3 fruit fly cellular contexts compared by ENCODE assay signal in the genomic region with DNA sequence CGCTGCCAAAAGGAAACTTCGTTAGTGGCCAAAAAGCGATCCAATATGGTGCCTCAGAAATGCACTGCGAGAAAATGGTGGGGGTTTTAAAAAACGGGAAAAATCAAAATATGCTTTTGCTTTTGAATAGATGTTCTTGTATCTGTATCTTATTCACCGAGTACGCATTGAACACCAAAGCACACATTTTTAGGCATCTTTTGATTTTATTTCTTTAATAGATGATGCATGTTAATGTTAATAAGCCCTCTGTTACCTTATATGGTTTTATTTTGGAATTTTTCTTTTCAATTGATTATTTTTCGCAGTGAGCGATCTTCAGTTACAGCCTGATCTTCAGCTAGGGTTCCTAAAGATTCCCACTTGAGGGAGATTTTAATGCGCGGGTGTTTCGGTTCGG.
TF ChIP-seq lines count a peak whose summit lies in the region.

No protein-coding gene starts in this region.

- no peak for TF ChIP-seq CTCF in whole organism, embryonic (GFP tag; optimal IDR thresholded peaks at IDR 0.05; lab: Kevin White, UChicago)

TF ChIP-seq in whole organism, embryonic, 481 proteins besides CTCF, POLR2A, EP300 and RAD21:
- TF ChIP-seq Drgx (GFP tag; IDR thresholded peaks at IDR 0.05; lab: Robert Waterston, UW) (peak; percentile 70), org-1 (GFP tag; optimal IDR thresholded peaks at IDR 0.05; lab: Kevin White, UChicago) (no peak)

TF ChIP-seq in whole organism, prepupa, 60 proteins besides CTCF, POLR2A, EP300 and RAD21:
- TF ChIP-seq Hr4 (GFP tag; optimal IDR thresholded peaks at IDR 0.05; lab: Kevin White, UChicago), result peak; percentile 83
- peak; percentile 66 for TF ChIP-seq CG32006 (GFP tag; optimal IDR thresholded peaks at IDR 0.05; lab: Kevin White, UChicago)
- TF ChIP-seq Sox14 (GFP tag; optimal IDR thresholded peaks at IDR 0.05; lab: Kevin White, UChicago), result peak; percentile 3
- peak; percentile 29 for TF ChIP-seq pdm3 (GFP tag; optimal IDR thresholded peaks at IDR 0.05; lab: Kevin White, UChicago)
- TF ChIP-seq OdsH (GFP tag; optimal IDR thresholded peaks at IDR 0.05; lab: Kevin White, UChicago), result peak; percentile 25
- peak; percentile 43 for TF ChIP-seq CG3919 (GFP tag; optimal IDR thresholded peaks at IDR 0.05; lab: Kevin White, UChicago)
- peak; percentile 46 for TF ChIP-seq CG10631 (GFP tag; optimal IDR thresholded peaks at IDR 0.05; lab: Kevin White, UChicago)
- TF ChIP-seq salr (GFP tag; optimal IDR thresholded peaks at IDR 0.05; lab: Kevin White, UChicago), result peak in 1 of 2 experiments; percentile 7
- no peak for TF ChIP-seq Ets96B (tag; optimal IDR thresholded peaks at IDR 0.05; lab: Kevin White, UChicago)
- no peak for TF ChIP-seq CG11762 (GFP tag; optimal IDR thresholded peaks at IDR 0.05; lab: Kevin White, UChicago; ENCODE audit: insufficient read depth)
- TF ChIP-seq eg (GFP tag; IDR thresholded peaks at IDR 0.05; lab: Robert Waterston, UW), result peak; percentile 56; the same call in 1 of the 3 replicates
- peak; percentile 57; the same call in 1 of the 2 replicates for TF ChIP-seq CG15336 (GFP tag; IDR thresholded peaks at IDR 0.05; lab: Robert Waterston, UW)
- peak; percentile 48 for TF ChIP-seq CG4318 (GFP tag; optimal IDR thresholded peaks at IDR 0.05; lab: Kevin White, UChicago)
- peak; percentile 10 for TF ChIP-seq CG3032 (tag; optimal IDR thresholded peaks at IDR 0.05; lab: Kevin White, UChicago)
- peak; percentile 82 for TF ChIP-seq Eip78C (GFP tag; lab: Kevin White, UChicago)
- peak; percentile 56 for TF ChIP-seq Gug (GFP tag; IDR thresholded peaks at IDR 0.05; lab: Robert Waterston, UW)
- peak; percentile 6 for TF ChIP-seq CG10669 (GFP tag; optimal IDR thresholded peaks at IDR 0.05; lab: Kevin White, UChicago)
- TF ChIP-seq CG11294 (GFP tag; IDR thresholded peaks at IDR 0.05; lab: Robert Waterston, UW), result no peak; the same call in 1 of the 2 replicates
- peak; percentile 16 for TF ChIP-seq dac (GFP tag; optimal IDR thresholded peaks at IDR 0.05; lab: Kevin White, UChicago)
- TF ChIP-seq achi (GFP tag; optimal IDR thresholded peaks at IDR 0.05; lab: Kevin White, UChicago), result peak; percentile 45
- no peak for TF ChIP-seq acj6 (GFP tag; optimal IDR thresholded peaks at IDR 0.05; lab: Kevin White, UChicago)
- TF ChIP-seq CG6808 (GFP tag; optimal IDR thresholded peaks at IDR 0.05; lab: Kevin White, UChicago), result no peak
- TF ChIP-seq topi (GFP tag; optimal IDR thresholded peaks at IDR 0.05; lab: Kevin White, UChicago), result no peak
- TF ChIP-seq net (GFP tag; optimal IDR thresholded peaks at IDR 0.05; lab: Kevin White, UChicago), result peak; percentile 49
- TF ChIP-seq CG34406 (GFP tag; optimal IDR thresholded peaks at IDR 0.05; lab: Kevin White, UChicago), result no peak
- TF ChIP-seq CG6163 (GFP tag; IDR thresholded peaks at IDR 0.05; lab: Robert Waterston, UW), result peak; percentile 34; the same call in 1 of the 3 replicates
- TF ChIP-seq CG6276 (GFP tag; optimal IDR thresholded peaks at IDR 0.05; lab: Kevin White, UChicago), result peak; percentile 80
- TF ChIP-seq svp (GFP tag; lab: Kevin White, UChicago), result peak; percentile 36
- no peak for TF ChIP-seq fd59A (GFP tag; optimal IDR thresholded peaks at IDR 0.05; lab: Kevin White, UChicago)
- peak; percentile 64; the same call in 1 of the 3 replicates for TF ChIP-seq CG8119 (GFP tag; IDR thresholded peaks at IDR 0.05; lab: Robert Waterston, UW)
TF ChIP-seq in whole organism, prepupa: peak in this region for 22.

TF ChIP-seq in whole organism, pupa, 21 proteins besides CTCF, POLR2A, EP300 and RAD21:
- peak; percentile 80 for TF ChIP-seq CG14655 (GFP tag; optimal IDR thresholded peaks at IDR 0.05; lab: Kevin White, UChicago)
- no peak for TF ChIP-seq gl (tag; optimal IDR thresholded peaks at IDR 0.05; lab: Kevin White, UChicago)
- TF ChIP-seq CG8159 (tag; optimal IDR thresholded peaks at IDR 0.05; lab: Kevin White, UChicago), result peak; percentile 18
- peak; percentile 75; the same call in 1 of the 2 replicates for TF ChIP-seq CG32121 (GFP tag; IDR thresholded peaks at IDR 0.05; lab: Robert Waterston, UW)
- no peak for TF ChIP-seq CG13204 (GFP tag; optimal IDR thresholded peaks at IDR 0.05; lab: Kevin White, UChicago)
- no peak for TF ChIP-seq CG34367 (tag; optimal IDR thresholded peaks at IDR 0.05; lab: Kevin White, UChicago)
- TF ChIP-seq Pif1A (GFP tag; optimal IDR thresholded peaks at IDR 0.05; lab: Kevin White, UChicago), result peak; percentile 32
- TF ChIP-seq Ets98B (GFP tag; IDR thresholded peaks at IDR 0.05; lab: Robert Waterston, UW), result peak; percentile 56
- peak; percentile 63 for TF ChIP-seq CG4496 (GFP tag; IDR thresholded peaks at IDR 0.05; lab: Robert Waterston, UW)
- TF ChIP-seq CG12605 (GFP tag; IDR thresholded peaks at IDR 0.05; lab: Robert Waterston, UW), result 0 out of 2 replicates have a peak, but pooled peaks have one; percentile 22
- no peak for TF ChIP-seq D1 (tag; optimal IDR thresholded peaks at IDR 0.05; lab: Kevin White, UChicago)
- peak; percentile 70 for TF ChIP-seq CG8301 (tag; optimal IDR thresholded peaks at IDR 0.05; lab: Kevin White, UChicago)
- TF ChIP-seq fd96Ca (GFP tag; IDR thresholded peaks at IDR 0.05; lab: Robert Waterston, UW), result peak; percentile 70; the same call in 2 of the 3 replicates
- no peak for TF ChIP-seq Snoo (tag; optimal IDR thresholded peaks at IDR 0.05; lab: Kevin White, UChicago)
- TF ChIP-seq EcR (GFP tag; optimal IDR thresholded peaks at IDR 0.05; lab: Kevin White, UChicago), result no peak
- TF ChIP-seq rn (GFP tag; IDR thresholded peaks at IDR 0.05; lab: Robert Waterston, UW), result no peak
- TF ChIP-seq Pif1B (GFP tag; optimal IDR thresholded peaks at IDR 0.05; lab: Kevin White, UChicago), result peak; percentile 37
- no peak for TF ChIP-seq CG15710 (tag; optimal IDR thresholded peaks at IDR 0.05; lab: Kevin White, UChicago)
- TF ChIP-seq CG9948 (tag; optimal IDR thresholded peaks at IDR 0.05; lab: Kevin White, UChicago), result peak; percentile 31
- TF ChIP-seq CG17806 (tag; optimal IDR thresholded peaks at IDR 0.05; lab: Kevin White, UChicago), result peak; percentile 15
- TF ChIP-seq CG10348 (GFP tag; IDR thresholded peaks at IDR 0.05; lab: Robert Waterston, UW), result peak; percentile 60; the same call in 1 of the 2 replicates
